Fruit fly (Drosophila melanogaster): ENCODE data around the gene HLH4C.
A peak's percentile ranks its signal among the peaks of the same experiment; 100 is the strongest.

Gene HLH4C

dm6 chrX:4616865-4617669 is 30.1 kb downstream of the HLH4C start, which contains the start of gene peb (continued):
- TF ChIP-seq CG3065 (GFP tag; optimal IDR thresholded peaks at IDR 0.05) (no peak), Max (GFP tag; optimal IDR thresholded peaks at IDR 0.05) (peak; percentile 37), CG10431 (GFP tag; optimal IDR thresholded peaks at IDR 0.05) (no peak), lov (optimal IDR thresholded peaks at IDR 0.05) (no peak), lov (GFP tag; IDR thresholded peaks at IDR 0.05) (no peak), wor (GFP tag; IDR thresholded peaks at IDR 0.05) (0 out of 2 replicates have a peak, but pooled peaks have one; percentile 19), CG32767 (GFP tag; IDR thresholded peaks at IDR 0.05) (peak; percentile 12; the same call in 1 of the 2 replicates), BEAF-32 (GFP tag; optimal IDR thresholded peaks at IDR 0.05) (no peak), CG7839 (tag; optimal IDR thresholded peaks at IDR 0.05) (peak; percentile 68), CG33213 (GFP tag; optimal IDR thresholded peaks at IDR 0.05) (no peak), pzg (GFP tag; optimal IDR thresholded peaks at IDR 0.05) (no peak), Xrp1 (GFP tag; IDR thresholded peaks at IDR 0.05) (peak; percentile 81), GATAe (GFP tag; conservative IDR thresholded peaks at IDR 0.05) (no peak), crc (GFP tag; optimal IDR thresholded peaks at IDR 0.05) (no peak), CG3281 (GFP tag; optimal IDR thresholded peaks at IDR 0.05) (no peak), CG5953 (GFP tag; IDR thresholded peaks at IDR 0.05) (no peak), CG4854 (GFP tag; optimal IDR thresholded peaks at IDR 0.05) (no peak), run (tag; optimal IDR thresholded peaks at IDR 0.05) (no peak), Opbp (GFP tag; IDR thresholded peaks at IDR 0.05; ENCODE audit: partially characterized antibody) (0 out of 3 replicates have a peak, but pooled peaks have one; percentile 29), CG8281 (tag; optimal IDR thresholded peaks at IDR 0.05) (no peak), YL-1 (GFP tag; optimal IDR thresholded peaks at IDR 0.05) (no peak), Side (GFP tag; optimal IDR thresholded peaks at IDR 0.05) (peak; percentile 61), CG2129 (GFP tag; IDR thresholded peaks at IDR 0.05; ENCODE audit: partially characterized antibody) (no peak), NC2α (GFP tag; optimal IDR thresholded peaks at IDR 0.05) (no peak), lola (GFP tag; optimal IDR thresholded peaks at IDR 0.05) (peak in 1 of 3 experiments; percentile 83), NC2β (GFP tag; optimal IDR thresholded peaks at IDR 0.05) (peak; percentile 46), fu2 (GFP tag; optimal IDR thresholded peaks at IDR 0.05) (no peak), bowl (GFP tag; IDR thresholded peaks at IDR 0.05) (no peak), fd64A (GFP tag; optimal IDR thresholded peaks at IDR 0.05) (no peak), croc (GFP tag; conservative IDR thresholded peaks at IDR 0.05) (peak; percentile 71), tgo (GFP tag; IDR thresholded peaks at IDR 0.05) (peak; percentile 32; the same call in 1 of the 3 replicates), Ets65A (GFP tag) (peak; percentile 78), CG18599 (GFP tag; optimal IDR thresholded peaks at IDR 0.05) (peak; percentile 7), peb (GFP tag; IDR thresholded peaks at IDR 0.05) (peak; percentile 71), Oli (tag; optimal IDR thresholded peaks at IDR 0.05) (peak; percentile 7), lbe (GFP tag; optimal IDR thresholded peaks at IDR 0.05) (no peak), Doc3 (GFP tag; IDR thresholded peaks at IDR 0.05; ENCODE audit: partially characterized antibody) (no peak; the same call in 2 of the 3 replicates), so (GFP tag; IDR thresholded peaks at IDR 0.05) (no peak; the same call in 2 of the 3 replicates), fd102C (GFP tag; optimal IDR thresholded peaks at IDR 0.05) (peak; percentile 4), vfl (GFP tag; optimal IDR thresholded peaks at IDR 0.05) (no peak), CG3407 (GFP tag; optimal IDR thresholded peaks at IDR 0.05) (no peak), Dip3 (GFP tag; optimal IDR thresholded peaks at IDR 0.05) (no peak), B-H1 (GFP tag; IDR thresholded peaks at IDR 0.05) (peak; percentile 34; the same call in 2 of the 3 replicates), CG7786 (GFP tag; optimal IDR thresholded peaks at IDR 0.05) (peak; percentile 5), chif (GFP tag; optimal IDR thresholded peaks at IDR 0.05) (peak in 1 of 2 experiments; percentile 77), CG8944 (GFP tag; optimal IDR thresholded peaks at IDR 0.05) (peak; percentile 24), Bdp1 (GFP tag; optimal IDR thresholded peaks at IDR 0.05) (no peak), pnt (GFP tag; optimal IDR thresholded peaks at IDR 0.05) (peak; percentile 76), mam (GFP tag; optimal IDR thresholded peaks at IDR 0.05) (peak; percentile 22)

Measured in whole organism, embryonic.